Worm (Caenorhabditis elegans) whole organism, L1 larva: Measurements from ENCODE around the gene clc-8.

Experiments used
- aha-1 ChIP-seq: fragments of 150-350 bp; optimal IDR thresholded peaks from 2 replicates; lab custom pipeline; 2014; ENCODE audit warnings: missing biosample characterization, missing genetic modification characterization
- ama-1 ChIP-seq: fragments of 150-350 bp; optimal IDR thresholded peaks from 2 replicates; lab custom pipeline; 2014
- ceh-88 ChIP-seq: fragments of 200-800 bp; sonication (Bioruptor generic); IDR thresholded peaks from 2 replicates; pipeline ENCODE4 v1.3.6; 2022; ENCODE audit warnings: missing genetic modification characterization, missing compliant biosample characterization
- ces-1 ChIP-seq: fragments of 150-350 bp; optimal IDR thresholded peaks from 2 replicates; lab custom pipeline; 2014; ENCODE audit warnings: missing biosample characterization, missing genetic modification reagents, missing genetic modification characterization
- dpl-1 ChIP-seq, 3 experiments: fragments of 150-350 bp in 2 of 3; sonication (generic microtip) in 1 of 3; optimal IDR thresholded peaks; 2 replicates each; lab custom pipeline; 2014 to 2017; ENCODE audit warnings: missing biosample characterization in 3 of 3, missing genetic modification characterization in 3 of 3, missing genetic modification reagents in 3 of 3
- dsc-1 ChIP-seq: sonication (generic microtip); optimal IDR thresholded peaks from 2 replicates; lab custom pipeline; 2016; ENCODE audit warnings: mild to moderate bottlenecking, missing genetic modification characterization, missing compliant biosample characterization
- efl-1 ChIP-seq, 4 experiments: fragments of 150-350 bp; optimal IDR thresholded peaks in 3 of 4; peaks in 1 of 4; 1 replicate in 1 of 4; 2 replicates in 3 of 4; lab custom pipeline; 2014; ENCODE audit warnings: missing biosample characterization in 2 of 4, missing genetic modification characterization in 2 of 4, missing genetic modification reagents in 2 of 4
- egl-13 ChIP-seq: sonication (generic microtip); optimal IDR thresholded peaks from 2 replicates; lab custom pipeline; 2016; ENCODE audit warnings: missing genotype, missing genetic modification reagents, missing genetic modification characterization, missing compliant biosample characterization
- egl-27 ChIP-seq, 2 experiments: fragments of 150-350 bp in 1 of 2; sonication (generic microtip); optimal IDR thresholded peaks; 3 replicates each; lab custom pipeline; 2017 to 2018; ENCODE audit warnings: missing biosample characterization in 2 of 2, missing genetic modification characterization in 2 of 2, missing genetic modification reagents in 2 of 2
- elt-2 ChIP-seq: sonication (generic microtip); optimal IDR thresholded peaks from 2 replicates; lab custom pipeline; 2016; ENCODE audit warnings: missing genetic modification characterization, mild to moderate bottlenecking, inconsistent platforms, missing compliant biosample characterization, missing genetic modification reagents
- elt-3 ChIP-seq, 6 experiments: fragments of 150-350 bp in 1 of 6; sonication (generic microtip); optimal IDR thresholded peaks; 2 replicates each; lab custom pipeline; 2017 to 2018; ENCODE audit warnings: missing biosample characterization in 6 of 6, missing genetic modification characterization in 6 of 6, inconsistent platforms in 1 of 6
- fkh-10 ChIP-seq: sonication (generic microtip); optimal IDR thresholded peaks from 2 replicates; lab custom pipeline; 2017; ENCODE audit warnings: missing biosample characterization, missing genetic modification reagents, missing genetic modification characterization
- fkh-4 ChIP-seq: sonication (generic microtip); optimal IDR thresholded peaks from 2 replicates; lab custom pipeline; 2016; ENCODE audit warnings: missing compliant biosample characterization, missing genetic modification characterization, borderline replicate concordance
- irx-1 ChIP-seq: sonication (generic microtip); optimal IDR thresholded peaks from 2 replicates; lab custom pipeline; 2016; ENCODE audit warnings: missing genetic modification characterization, missing compliant biosample characterization
- isw-1 ChIP-seq: fragments of 200-800 bp; sonication (Bioruptor generic); IDR thresholded peaks from 2 replicates; pipeline ENCODE4 v1.3.6; 2022; ENCODE audit warnings: missing genetic modification characterization, missing compliant biosample characterization
- lin-15B ChIP-seq: fragments of 150-350 bp; sonication (generic microtip); optimal IDR thresholded peaks from 3 replicates; lab custom pipeline; 2014; ENCODE audit warnings: missing biosample characterization, missing genetic modification characterization
- lin-35 ChIP-seq, 2 experiments: fragments of 150-350 bp; optimal IDR thresholded peaks; 2 replicates each; lab custom pipeline; 2014; ENCODE audit warnings: missing biosample characterization in 2 of 2, missing genetic modification characterization in 2 of 2, missing genetic modification reagents in 2 of 2
- lin-39 ChIP-seq: fragments of 150-350 bp; optimal IDR thresholded peaks from 2 replicates; lab custom pipeline; 2014; ENCODE audit warnings: missing biosample characterization, missing genetic modification reagents, missing genetic modification characterization
- lsy-2 ChIP-seq, 2 experiments: fragments of 150-350 bp; optimal IDR thresholded peaks; 2 replicates each; lab custom pipeline; 2014; ENCODE audit warnings: missing biosample characterization in 2 of 2, missing genetic modification characterization in 2 of 2
- mdl-1 ChIP-seq, 2 experiments: fragments of 150-350 bp; optimal IDR thresholded peaks; 2 replicates each; lab custom pipeline; 2014 to 2017; ENCODE audit warnings: missing biosample characterization in 2 of 2, missing genetic modification characterization in 2 of 2, inconsistent platforms in 1 of 2
- mef-2 ChIP-seq: fragments of 150-350 bp; optimal IDR thresholded peaks from 2 replicates; lab custom pipeline; 2014; ENCODE audit warnings: missing biosample characterization, missing genetic modification characterization
- nhr-11 ChIP-seq: fragments of 150-350 bp; optimal IDR thresholded peaks from 2 replicates; lab custom pipeline; 2014; ENCODE audit warnings: missing biosample characterization, missing genetic modification characterization
- nhr-19 ChIP-seq: fragments of 200-800 bp; sonication (Bioruptor generic); conservative IDR thresholded peaks from 2 replicates; pipeline ENCODE4 v1.3.6; 2022; ENCODE audit warnings: missing genetic modification characterization, missing compliant biosample characterization
- nhr-20 ChIP-seq: sonication (generic microtip); optimal IDR thresholded peaks from 2 replicates; lab custom pipeline; 2016; ENCODE audit warnings: mild to moderate bottlenecking, missing genetic modification characterization, missing compliant biosample characterization
- nhr-237 ChIP-seq: fragments of 150-350 bp; optimal IDR thresholded peaks from 2 replicates; lab custom pipeline; 2014; ENCODE audit warnings: missing biosample characterization, missing genetic modification characterization
- nhr-71 ChIP-seq: sonication (generic microtip); optimal IDR thresholded peaks from 2 replicates; lab custom pipeline; 2016; ENCODE audit warnings: mild to moderate bottlenecking, missing genetic modification characterization, moderate library complexity, missing compliant biosample characterization
- nhr-76 ChIP-seq: sonication (generic microtip); optimal IDR thresholded peaks from 2 replicates; lab custom pipeline; 2017; ENCODE audit warnings: missing biosample characterization, missing genetic modification characterization
- nhr-84 ChIP-seq: sonication (generic microtip); optimal IDR thresholded peaks from 2 replicates; lab custom pipeline; 2017; ENCODE audit warnings: missing biosample characterization, missing genetic modification characterization
- nhr-90 ChIP-seq: sonication (generic microtip); optimal IDR thresholded peaks from 2 replicates; lab custom pipeline; 2016; ENCODE audit warnings: mild to moderate bottlenecking, missing genetic modification characterization, missing compliant biosample characterization; ENCODE audit not compliant: poor library complexity
- pag-3 ChIP-seq: sonication (generic microtip); optimal IDR thresholded peaks from 2 replicates; lab custom pipeline; 2017; ENCODE audit warnings: missing genetic modification characterization, mild to moderate bottlenecking, missing compliant biosample characterization, antibody characterized with exemption, borderline replicate concordance; ENCODE audit not compliant: insufficient read depth
- pqm-1 ChIP-seq: sonication (generic microtip); optimal IDR thresholded peaks from 3 replicates; lab custom pipeline; 2017; ENCODE audit warnings: missing biosample characterization, missing genetic modification characterization
- snpc-4 ChIP-seq: fragments of 150-350 bp; optimal IDR thresholded peaks from 2 replicates; lab custom pipeline; 2014; ENCODE audit warnings: missing biosample characterization, missing genetic modification characterization
- unc-130 ChIP-seq: fragments of 150-350 bp; optimal IDR thresholded peaks from 2 replicates; lab custom pipeline; 2017; ENCODE audit warnings: missing biosample characterization, missing genetic modification characterization, inconsistent platforms
- unc-98 ChIP-seq: fragments of 200-800 bp; sonication (Bioruptor generic); IDR thresholded peaks from 2 replicates; pipeline ENCODE4 v1.3.6; 2022; ENCODE audit warnings: missing genetic modification characterization, missing compliant biosample characterization
- vab-15 ChIP-seq: sonication (generic microtip); optimal IDR thresholded peaks from 2 replicates; lab custom pipeline; 2017; ENCODE audit warnings: missing genotype, mild to moderate bottlenecking, missing genetic modification characterization, missing compliant biosample characterization
- xbp-1 ChIP-seq: sonication (generic microtip); optimal IDR thresholded peaks from 2 replicates; lab custom pipeline; 2016; ENCODE audit warnings: missing genetic modification characterization, missing compliant biosample characterization

Gene clc-8

DNA sequence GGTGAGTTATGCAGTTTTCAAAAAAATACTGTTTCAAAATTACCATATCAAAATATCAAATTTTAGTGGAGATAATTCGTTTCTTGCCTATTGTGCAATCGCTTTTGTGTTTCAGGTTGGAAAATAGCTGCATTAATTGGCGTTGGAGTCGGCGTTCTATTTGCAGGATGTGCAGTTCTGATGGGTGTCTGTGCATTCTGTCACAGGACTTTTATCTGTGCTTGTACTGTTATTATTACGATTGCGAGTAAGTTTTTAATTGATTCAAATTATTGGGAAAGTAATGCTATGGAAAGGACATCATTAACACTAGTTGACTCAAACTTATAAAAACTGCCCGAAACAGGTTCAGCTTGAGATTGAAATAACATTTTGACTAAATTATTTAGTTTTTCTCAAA lies 874 bp downstream of the clc-8 start:
- TF ChIP-seq isw-1 (GFP tag; lab: Robert Waterston, UW) (no peak), unc-130 (tag; lab: Kevin White, UChicago) (no peak), irx-1 (no peak), nhr-237 (no peak), snpc-4 (tag; lab: Kevin White, UChicago) (no peak), nhr-20 (tag; lab: Kevin White, UChicago) (no peak), nhr-19 (GFP tag; lab: Robert Waterston, UW) (no peak), lin-39 (no peak), nhr-71 (tag; lab: Kevin White, UChicago) (no peak), ceh-88 (GFP tag; lab: Robert Waterston, UW) (no peak), nhr-90 (tag; lab: Kevin White, UChicago) (no peak), elt-3 (tag; optimal IDR thresholded peaks at IDR 0.05; lab: Kevin White, UChicago) (no peak), ces-1 (GFP tag; lab: Kevin White, UChicago) (no peak)

DNA sequence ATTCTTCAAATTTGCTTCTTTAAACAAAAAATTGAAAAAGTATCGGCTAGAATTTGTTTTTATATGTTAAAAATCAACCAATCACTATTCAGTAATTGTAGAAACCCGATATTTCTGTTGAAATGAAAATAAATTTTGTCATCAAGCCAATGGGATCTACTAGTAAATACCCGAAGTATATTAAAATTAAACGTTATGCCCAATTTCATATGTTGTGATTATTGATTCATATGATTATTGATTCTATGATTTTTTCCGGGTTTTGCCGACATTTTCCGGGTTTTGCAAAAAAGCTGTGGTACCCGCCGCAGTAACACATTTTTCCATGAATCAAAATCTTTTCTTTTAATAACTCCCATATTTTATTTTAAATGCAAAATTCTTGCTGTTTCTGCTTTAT lies 1.6 kb downstream of the clc-8 start:
- no peak for TF ChIP-seq dsc-1 (tag; lab: Kevin White, UChicago)
- no peak for TF ChIP-seq unc-98 (GFP tag; lab: Robert Waterston, UW)
- no peak for TF ChIP-seq nhr-84 (tag; lab: Kevin White, UChicago)
- no peak for TF ChIP-seq ama-1 (lab: Kevin White, UChicago)
- no peak for TF ChIP-seq lsy-2 (tag; optimal IDR thresholded peaks at IDR 0.05; lab: Kevin White, UChicago)
- TF ChIP-seq snpc-4 (tag; lab: Kevin White, UChicago), result no peak
- TF ChIP-seq xbp-1 (tag; lab: Kevin White, UChicago), result no peak
- no peak for TF ChIP-seq elt-3 (tag; optimal IDR thresholded peaks at IDR 0.05; lab: Kevin White, UChicago)
- no peak for TF ChIP-seq nhr-237
- TF ChIP-seq unc-130 (tag; lab: Kevin White, UChicago), result no peak
- no peak for TF ChIP-seq nhr-90 (tag; lab: Kevin White, UChicago)
- no peak for TF ChIP-seq lin-15B (tag; lab: Kevin White, UChicago)
- no peak for TF ChIP-seq fkh-10

ce11 chrIV:14408569-14408968 lies 14.6 kb downstream of the clc-8 start:
- TF ChIP-seq nhr-90 (tag; lab: Kevin White, UChicago) (no peak), vab-15 (tag; lab: Kevin White, UChicago) (no peak), dpl-1 (GFP tag; optimal IDR thresholded peaks at IDR 0.05; lab: Kevin White, UChicago) (no peak), efl-1 (optimal IDR thresholded peaks at IDR 0.05; lab: Kevin White, UChicago) (no peak), efl-1 (GFP tag; optimal IDR thresholded peaks at IDR 0.05 in 1 of 2; lab: Kevin White, UChicago) (no peak), lsy-2 (tag; optimal IDR thresholded peaks at IDR 0.05; lab: Kevin White, UChicago) (no peak), mdl-1 (tag; optimal IDR thresholded peaks at IDR 0.05; lab: Kevin White, UChicago) (no peak), nhr-71 (tag; lab: Kevin White, UChicago) (no peak), pag-3 (no peak), egl-27 (tag; optimal IDR thresholded peaks at IDR 0.05; lab: Kevin White, UChicago) (no peak), mef-2 (tag; lab: Kevin White, UChicago) (no peak), nhr-76 (tag; lab: Kevin White, UChicago) (no peak), fkh-10 (no peak), dsc-1 (tag; lab: Kevin White, UChicago) (no peak), egl-13 (tag; lab: Kevin White, UChicago) (no peak), pqm-1 (tag; lab: Kevin White, UChicago) (no peak), lin-35 (GFP tag; optimal IDR thresholded peaks at IDR 0.05; lab: Kevin White, UChicago) (no peak), elt-2 (tag; lab: Kevin White, UChicago) (no peak), nhr-11 (tag; lab: Kevin White, UChicago) (no peak), aha-1 (tag; lab: Kevin White, UChicago) (no peak), fkh-4 (tag; lab: Kevin White, UChicago) (no peak)
